Worm (Caenorhabditis elegans) whole organism, L4/young adult: ENCODE data around the gene R07B7.9.

Source experiments
- W03F9.2 ChIP-seq: fragments of 150-350 bp; optimal IDR thresholded peaks from 2 replicates; lab custom pipeline; 2014; ENCODE audit warnings: missing biosample characterization, missing genetic modification characterization
- dao-5 ChIP-seq: sonication (generic microtip); optimal IDR thresholded peaks from 2 replicates; lab custom pipeline; 2016; ENCODE audit warnings: missing genotype, missing genetic modification characterization, moderate library complexity, missing compliant biosample characterization
- him-1 ChIP-seq: sonication (generic microtip); optimal IDR thresholded peaks from 2 replicates; lab custom pipeline; 2016; ENCODE audit warnings: missing genotype, missing genetic modification reagents, missing genetic modification characterization, missing compliant biosample characterization

The R07B7.9 gene

ce11 chrV:12091759-12092158 lies 11.6 kb upstream of the R07B7.9 start, which contains the start of gene nhr-206:
nhr-206 (plus strand) TSS chrV:12092006.
- TF ChIP-seq W03F9.2 (no peak), him-1 (tag; lab: Kevin White, UChicago) (no peak), dao-5 (tag; lab: Kevin White, UChicago) (no peak)

ce11 chrV:12088773-12089172 lies 8.6 kb upstream of the R07B7.9 start, which contains the start of gene R07B7.12:
R07B7.12 (plus strand) TSS chrV:12089073.
- TF ChIP-seq dao-5 (tag; lab: Kevin White, UChicago) (no peak), him-1 (tag; lab: Kevin White, UChicago) (no peak), W03F9.2 (no peak)

DNA sequence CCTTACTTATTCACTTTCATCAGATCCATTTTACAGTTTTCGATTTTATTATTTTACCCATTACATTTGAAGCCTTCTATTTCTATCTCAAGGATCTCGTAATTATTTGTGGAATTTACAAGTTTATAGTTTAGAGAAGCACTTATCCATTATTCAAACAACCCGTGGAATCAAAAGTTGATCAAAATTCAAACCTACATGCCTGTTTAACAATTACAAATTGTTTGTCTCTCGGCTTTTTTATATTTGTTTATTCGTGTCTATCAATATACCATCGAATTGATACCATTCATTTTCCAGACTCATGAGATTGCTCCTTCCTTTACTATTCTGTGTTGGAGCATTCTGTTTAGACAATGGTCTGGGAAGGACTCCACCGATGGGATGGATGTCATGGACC lies 6.8 kb upstream of the R07B7.9 start, which contains the start of gene gana-1:
Gene gana-1, plus strand, starts transcription at position 301 of the 400 bp plus-strand sequence.
- TF ChIP-seq him-1 (tag; lab: Kevin White, UChicago) (no peak), dao-5 (tag; lab: Kevin White, UChicago) (no peak), W03F9.2 (no peak)

DNA sequence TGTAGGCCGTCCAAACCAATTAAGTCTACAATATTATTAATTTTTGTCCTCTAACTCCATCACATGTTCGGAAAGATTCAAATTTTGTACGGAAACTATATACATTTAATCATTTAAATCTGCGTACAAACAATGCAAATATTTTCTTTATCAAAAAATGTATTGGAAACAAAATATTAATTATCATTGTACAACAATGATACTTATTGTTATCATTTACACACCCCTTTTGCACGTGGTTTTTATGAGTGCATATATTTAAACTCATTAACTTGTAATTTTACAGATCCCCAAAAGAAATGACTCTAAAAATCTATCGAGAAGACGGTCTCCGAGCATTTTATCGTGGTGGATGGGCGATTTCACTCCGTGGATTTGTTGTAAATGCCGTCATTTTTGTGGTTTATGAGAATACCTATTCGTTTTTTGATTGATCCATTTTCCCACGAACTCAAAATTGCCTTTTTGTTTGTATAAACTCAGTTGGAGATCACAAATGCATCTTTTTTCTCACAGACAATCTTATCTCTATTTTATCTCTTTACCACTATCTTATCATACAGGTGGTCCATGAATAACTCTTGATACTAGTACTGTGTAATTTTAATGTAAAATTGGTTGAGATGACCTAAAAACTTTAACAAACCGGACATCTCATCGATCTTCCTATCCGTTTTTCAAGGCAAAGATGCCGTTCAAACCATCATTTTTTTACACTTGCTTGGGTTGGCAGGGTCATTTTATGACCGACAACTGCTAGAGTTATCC lies 5.9 kb upstream of the R07B7.9 start:
- no peak for TF ChIP-seq him-1 (tag; lab: Kevin White, UChicago)
- TF ChIP-seq dao-5 (tag; lab: Kevin White, UChicago), result no peak
- no peak for TF ChIP-seq W03F9.2

- TF ChIP-seq dao-5 (tag; lab: Kevin White, UChicago) (no peak), W03F9.2 (no peak), him-1 (tag; lab: Kevin White, UChicago) (no peak)
Measured at ce11 chrV:12084216-12084615, 4.0 kb upstream of the R07B7.9 start, which contains the start of gene R07B7.8. R07B7.8 (minus strand) TSS chrV:12084316.

- no peak for TF ChIP-seq him-1 (tag; lab: Kevin White, UChicago)
- no peak for TF ChIP-seq W03F9.2
- TF ChIP-seq dao-5 (tag; lab: Kevin White, UChicago), result no peak
Measured at ce11 chrV:12082932-12083331, 2.8 kb upstream of the R07B7.9 start, which contains the start of gene R07B7.10. R07B7.10 (plus strand) TSS chrV:12083216.

ce11 chrV:12075983-12076382 lies 4.2 kb downstream of the R07B7.9 start:
- no peak for TF ChIP-seq him-1 (tag; lab: Kevin White, UChicago)
- no peak for TF ChIP-seq dao-5 (tag; lab: Kevin White, UChicago)
- TF ChIP-seq W03F9.2, result no peak

- TF ChIP-seq W03F9.2, result no peak
- TF ChIP-seq him-1 (tag; lab: Kevin White, UChicago), result no peak
- no peak for TF ChIP-seq dao-5 (tag; lab: Kevin White, UChicago)
Measured at ce11 chrV:12074886-12075285, 5.3 kb downstream of the R07B7.9 start, which contains the start of gene R07B7.6. R07B7.6 (minus strand) TSS chrV:12074986.

DNA sequence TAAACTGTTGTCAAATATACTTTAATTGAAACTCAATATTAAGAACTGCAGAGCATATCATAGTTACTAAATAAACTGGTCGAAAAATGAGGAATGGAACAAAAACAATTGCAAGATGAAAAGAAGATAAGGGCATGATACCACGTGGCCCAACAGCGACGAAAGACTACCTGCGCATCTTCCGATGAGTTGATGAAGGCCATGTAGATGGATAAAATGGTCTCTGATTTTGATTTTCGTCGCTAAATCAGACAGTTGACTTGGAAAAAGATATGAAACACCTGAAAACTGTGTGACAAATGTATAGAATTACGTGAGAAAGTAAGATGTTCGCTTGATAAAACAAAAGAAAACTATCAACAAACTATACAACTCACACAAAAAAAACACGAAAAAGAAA lies 8.7 kb downstream of the R07B7.9 start:
- TF ChIP-seq him-1 (tag; lab: Kevin White, UChicago) (no peak), dao-5 (tag; lab: Kevin White, UChicago) (no peak), W03F9.2 (no peak)

- TF ChIP-seq him-1 (tag; lab: Kevin White, UChicago), result no peak
- TF ChIP-seq W03F9.2, result no peak
- no peak for TF ChIP-seq dao-5 (tag; lab: Kevin White, UChicago)
Measured at ce11 chrV:12070419-12070818, 9.8 kb downstream of the R07B7.9 start, which contains the start of gene kmo-1. kmo-1 (minus strand) TSS chrV:12070519.

DNA sequence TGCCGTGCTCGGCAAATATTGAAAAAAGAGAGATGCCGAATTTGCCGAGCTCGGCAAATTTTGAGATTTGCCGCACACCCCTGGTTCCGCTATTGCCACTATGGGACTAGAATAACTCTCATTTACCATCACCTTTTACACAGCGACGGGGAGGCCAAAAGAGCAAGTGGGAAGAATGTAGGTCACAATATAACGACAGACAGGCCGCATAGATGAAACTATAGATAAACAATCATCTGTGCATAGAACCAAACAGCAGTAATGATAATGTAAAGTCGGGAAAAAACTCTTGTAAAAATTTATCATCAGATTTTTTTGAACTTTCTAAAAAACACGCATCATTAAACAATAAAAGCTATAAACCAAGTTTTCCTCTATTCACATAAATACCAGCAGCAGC lies 11.7 kb downstream of the R07B7.9 start, which contains the start of gene kmo-2:
Gene kmo-2, minus strand, starts transcription at position 101 of the 400 bp plus-strand sequence.
- no peak for TF ChIP-seq W03F9.2
- no peak for TF ChIP-seq him-1 (tag; lab: Kevin White, UChicago)
- no peak for TF ChIP-seq dao-5 (tag; lab: Kevin White, UChicago)

- TF ChIP-seq W03F9.2, result peak; percentile 39
- TF ChIP-seq dao-5 (tag; lab: Kevin White, UChicago), result no peak
Measured at ce11 chrV:12065859-12066258, 14.3 kb downstream of the R07B7.9 start.

DNA sequence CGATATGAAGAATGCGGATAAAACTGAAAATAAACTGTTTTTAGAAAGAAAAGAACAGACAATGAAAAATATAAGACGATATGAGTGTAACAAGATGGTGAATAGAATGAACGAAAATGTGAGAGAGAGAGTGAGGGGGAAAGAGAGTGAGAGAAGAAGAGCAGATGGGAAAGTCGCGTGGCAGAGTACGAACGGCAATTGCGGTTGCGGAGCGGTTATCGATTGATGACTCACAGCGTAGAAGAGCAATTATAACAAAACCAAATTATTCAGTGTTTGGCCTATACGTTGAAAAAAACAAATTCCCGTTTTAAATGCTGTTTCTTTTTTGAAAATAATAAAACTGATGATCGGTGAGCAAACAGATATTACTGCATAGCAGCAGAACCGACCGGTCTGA lies 14.8 kb downstream of the R07B7.9 start, which contains the start of gene pqn-53:
Gene pqn-53, minus strand, starts transcription at position 23 of the 400 bp plus-strand sequence.
- TF ChIP-seq him-1 (tag; lab: Kevin White, UChicago) (no peak), W03F9.2 (no peak), dao-5 (tag; lab: Kevin White, UChicago) (no peak)

DNA sequence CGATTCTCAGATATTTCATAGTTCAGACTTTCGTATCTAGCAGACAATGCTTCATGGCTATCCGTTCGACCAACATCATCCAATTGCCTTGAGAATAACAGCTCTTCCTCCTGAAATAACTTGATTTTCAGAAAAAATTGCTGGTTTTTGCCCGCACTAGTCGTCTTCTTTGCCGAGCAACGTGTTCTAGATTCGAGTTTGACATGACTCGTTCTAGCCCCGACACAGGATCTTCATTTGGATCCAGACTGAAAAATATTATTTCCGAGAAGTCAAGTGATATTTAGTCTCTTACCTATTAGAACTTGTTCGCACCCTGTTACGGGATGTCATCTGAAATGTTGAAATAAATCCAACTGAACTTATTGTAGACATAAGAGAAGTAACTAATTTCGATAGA lies 17.1 kb downstream of the R07B7.9 start, which contains the start of gene clh-6:
Gene clh-6, minus strand, starts transcription at position 333 of the 400 bp plus-strand sequence.
- TF ChIP-seq W03F9.2 (no peak), dao-5 (tag; lab: Kevin White, UChicago) (no peak), him-1 (tag; lab: Kevin White, UChicago) (no peak)
